Fruit fly (Drosophila melanogaster) whole organism, pupa: Measurements from ENCODE around the gene Polr2D.

Experiments used
- CG13204 ChIP-seq: fragments of 200-800 bp; sonication (Bioruptor generic); optimal IDR thresholded peaks from 2 replicates; lab custom pipeline; 2018; ENCODE audit warnings: missing biosample characterization, mild to moderate bottlenecking, missing genetic modification characterization, moderate library complexity
- CG15710 ChIP-seq: fragments of 200-800 bp; sonication (Bioruptor generic); optimal IDR thresholded peaks from 2 replicates; lab custom pipeline; 2018; ENCODE audit warnings: missing biosample characterization, mild to moderate bottlenecking, missing genetic modification characterization, moderate library complexity
- CG17806 ChIP-seq: fragments of 200-800 bp; sonication (Bioruptor generic); optimal IDR thresholded peaks from 2 replicates; lab custom pipeline; 2018; ENCODE audit warnings: missing biosample characterization, mild to moderate bottlenecking, missing genetic modification characterization, moderate library complexity
- EcR ChIP-seq: fragments of 200-800 bp; sonication (Bioruptor generic); optimal IDR thresholded peaks from 3 replicates; lab custom pipeline; 2019; ENCODE audit warnings: missing biosample characterization, missing genetic modification characterization, mild to moderate bottlenecking, moderate library complexity, missing genetic modification reagents

- no peak for TF ChIP-seq CG17806 (tag; lab: Kevin White, UChicago)
- no peak for TF ChIP-seq EcR (GFP tag; lab: Kevin White, UChicago)
- TF ChIP-seq CG13204 (GFP tag; lab: Kevin White, UChicago): no peak
- no peak for TF ChIP-seq CG15710 (tag; lab: Kevin White, UChicago)
Measured at dm6 chr3R:18269744-18270348, 14.6 kb upstream of the Polr2D start.
